Comparison of ENCODE assay signal across 1 fruit fly cellular context in the genomic region with DNA sequence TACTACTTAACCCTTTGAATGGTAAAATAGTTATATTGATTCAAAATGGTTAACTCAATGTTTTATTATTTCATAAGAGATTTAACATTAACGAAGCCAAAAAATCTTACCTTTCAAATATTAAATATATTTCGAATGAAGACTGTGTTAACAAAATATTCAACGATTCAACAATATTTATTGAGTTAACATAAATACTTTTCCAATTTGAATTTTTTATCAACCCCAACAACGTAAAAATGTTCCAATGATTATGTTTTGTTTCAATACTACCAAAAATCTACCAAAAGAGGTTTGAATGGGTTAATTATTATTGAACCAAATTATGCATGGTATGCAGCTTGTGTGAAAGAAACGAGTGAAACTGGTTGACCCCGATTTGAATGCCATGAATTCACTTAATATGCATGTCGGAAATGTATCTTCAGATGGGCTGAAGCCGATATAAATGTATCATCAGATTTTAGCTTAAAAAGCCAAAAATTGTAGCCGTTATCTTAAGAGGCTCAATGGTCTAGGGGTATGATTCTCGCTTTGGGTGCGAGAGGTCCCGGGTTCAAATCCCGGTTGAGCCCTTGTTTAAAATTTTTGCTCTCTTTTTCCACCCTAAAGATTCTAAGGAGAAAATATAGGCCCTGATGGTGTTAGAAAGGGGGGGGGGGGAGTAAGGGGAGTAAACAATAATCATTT.
TF ChIP-seq lines count a peak whose summit lies in the region.

No protein-coding gene starts in this region.

TF ChIP-seq in whole organism, embryonic, 481 proteins besides CTCF, POLR2A, EP300 and RAD21 (continued from another document):
- TF ChIP-seq CG32532 (GFP tag; IDR thresholded peaks at IDR 0.05; lab: Robert Waterston, UW) = no peak
